Fruit fly (Drosophila melanogaster) whole organism, prepupa: ENCODE data around the gene Hr4.

Experiments used
- CG3919 ChIP-seq: fragments of 200-800 bp; sonication (Bioruptor generic); optimal IDR thresholded peaks from 3 replicates; lab custom pipeline; 2016; ENCODE audit warnings: missing biosample characterization, missing genetic modification characterization
- pdm3 ChIP-seq: fragments of 200-800 bp; sonication (Bioruptor generic); optimal IDR thresholded peaks from 3 replicates; lab custom pipeline; 2016; ENCODE audit warnings: missing biosample characterization, missing genetic modification characterization
- salr ChIP-seq, 2 experiments: fragments of 200-800 bp; sonication (Bioruptor generic); optimal IDR thresholded peaks; 3 replicates each; lab custom pipeline; 2016 to 2018; ENCODE audit warnings: missing biosample characterization in 2 of 2, missing genetic modification characterization in 2 of 2, mild to moderate bottlenecking in 1 of 2

dm6 chrX:1922765-1923501 lies 18.8 kb upstream of the Hr4 start, which contains the start of the genes eIF2Bepsilon and Ocrl:
- no peak for TF ChIP-seq CG3919 (GFP tag; lab: Kevin White, UChicago)
- TF ChIP-seq salr (GFP tag; optimal IDR thresholded peaks at IDR 0.05; lab: Kevin White, UChicago), result no peak
- no peak for TF ChIP-seq pdm3 (GFP tag; lab: Kevin White, UChicago)
